Worm (Caenorhabditis elegans): ENCODE data around the gene F32G8.3.

F32G8.3 gene

DNA sequence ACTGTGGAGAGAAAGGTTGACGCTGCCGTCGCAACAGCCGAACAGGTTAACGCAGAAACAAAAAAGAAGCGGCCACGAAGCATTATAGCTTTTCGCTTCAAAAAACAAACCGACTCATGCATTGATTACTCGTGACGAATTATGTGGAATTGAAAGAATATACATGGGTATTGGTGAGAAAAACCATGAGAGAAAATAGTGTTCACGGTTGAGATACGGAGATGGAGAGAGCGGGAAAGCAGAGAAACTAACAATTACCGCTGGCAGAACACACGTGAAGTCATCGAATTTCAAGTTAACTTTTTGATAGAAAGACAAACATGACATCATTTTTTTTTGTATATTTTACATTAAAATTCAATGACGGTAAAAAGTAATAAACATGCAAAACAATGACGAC lies 19.8 kb downstream of the F32G8.3 start:
- TF ChIP-seq F13C5.2 (tag; optimal IDR thresholded peaks at IDR 0.05) (no peak), ama-1 (optimal IDR thresholded peaks at IDR 0.05) (no peak), ceh-36 (tag; optimal IDR thresholded peaks at IDR 0.05) (no peak), hmbx-1 (tag; optimal IDR thresholded peaks at IDR 0.05) (no peak), flt-1 (GFP tag; IDR thresholded peaks at IDR 0.05) (no peak), scrt-1 (GFP tag; IDR thresholded peaks at IDR 0.05) (no peak), hmg-4 (GFP tag; optimal IDR thresholded peaks at IDR 0.05) (no peak), aly-1 (tag; optimal IDR thresholded peaks at IDR 0.05) (no peak), tbx-37 (GFP tag; conservative IDR thresholded peaks at IDR 0.05) (no peak), pes-1 (GFP tag; IDR thresholded peaks at IDR 0.05) (no peak)

DNA sequence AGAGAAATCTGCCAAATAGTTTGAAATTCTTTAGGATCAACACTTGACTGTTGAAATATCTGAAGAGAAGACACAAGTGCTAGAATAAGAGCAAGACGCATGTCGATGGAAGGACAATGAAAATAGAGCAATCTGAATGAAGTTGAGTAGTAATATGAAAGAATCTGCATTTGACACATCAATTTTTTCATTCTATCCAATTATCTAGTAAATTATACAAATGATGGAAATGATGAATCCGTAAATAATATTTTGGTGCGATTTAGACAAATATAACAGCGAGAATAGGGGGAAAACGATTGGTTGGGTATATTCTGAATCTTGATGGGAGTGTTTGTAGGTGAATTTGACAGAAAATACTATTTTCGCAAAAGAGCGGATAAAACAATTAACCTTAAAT lies 22.4 kb downstream of the F32G8.3 start, which contains the start of gene txt-10:
Gene txt-10, minus strand, starts transcription at position 101 of the 400 bp plus-strand sequence.
- TF ChIP-seq hmg-4 (GFP tag; optimal IDR thresholded peaks at IDR 0.05) = no peak
- no peak for TF ChIP-seq ets-7 (tag; optimal IDR thresholded peaks at IDR 0.05)
- no peak for TF ChIP-seq sea-1 (GFP tag; conservative IDR thresholded peaks at IDR 0.05)

DNA sequence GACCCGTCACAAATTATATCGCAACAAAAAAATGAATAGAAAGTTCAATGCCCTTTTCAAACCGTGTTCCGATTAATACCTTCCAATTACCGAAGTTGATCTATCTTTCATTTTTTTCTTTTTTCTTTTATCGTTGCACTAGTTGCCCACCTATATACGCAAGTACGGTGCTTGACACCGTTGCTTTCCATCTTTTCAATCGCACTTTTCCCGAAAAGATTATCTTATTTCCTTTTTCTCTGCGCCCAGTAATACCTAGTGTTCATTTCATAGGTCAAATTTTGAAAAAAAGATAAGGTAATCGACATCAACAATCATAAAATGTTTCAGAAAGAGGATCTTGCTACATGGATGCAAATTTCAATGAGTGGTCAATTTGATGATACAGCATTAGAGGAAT lies 25.5 kb downstream of the F32G8.3 start:
- TF ChIP-seq scrt-1 (GFP tag; IDR thresholded peaks at IDR 0.05) = no peak

DNA sequence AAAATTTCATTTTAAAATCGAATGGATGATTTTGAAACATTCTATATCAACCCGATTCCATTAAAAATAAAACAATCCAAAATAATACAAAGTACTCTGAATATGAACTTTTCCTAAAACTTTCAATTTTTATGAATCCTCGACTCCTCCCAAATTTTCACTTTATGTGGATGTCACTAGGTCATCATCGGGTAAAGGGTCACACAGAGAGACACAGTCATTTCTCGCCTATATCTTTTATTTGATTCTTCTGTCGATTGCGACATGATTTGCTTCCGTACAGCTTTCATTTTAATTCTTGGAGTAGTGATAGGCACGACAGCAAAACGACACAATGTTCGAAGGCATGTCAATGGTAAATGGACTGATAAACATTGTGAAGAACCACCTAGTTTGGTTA lies 26.6 kb downstream of the F32G8.3 start, which contains the start of gene F25D1.3:
Gene F25D1.3, plus strand, starts transcription at position 225 of the 400 bp plus-strand sequence.
- TF ChIP-seq hmg-4 (GFP tag; optimal IDR thresholded peaks at IDR 0.05) (no peak), scrt-1 (GFP tag; IDR thresholded peaks at IDR 0.05) (no peak), tbx-11 (GFP tag; IDR thresholded peaks at IDR 0.05) (no peak), aly-1 (tag; optimal IDR thresholded peaks at IDR 0.05) (no peak)

DNA sequence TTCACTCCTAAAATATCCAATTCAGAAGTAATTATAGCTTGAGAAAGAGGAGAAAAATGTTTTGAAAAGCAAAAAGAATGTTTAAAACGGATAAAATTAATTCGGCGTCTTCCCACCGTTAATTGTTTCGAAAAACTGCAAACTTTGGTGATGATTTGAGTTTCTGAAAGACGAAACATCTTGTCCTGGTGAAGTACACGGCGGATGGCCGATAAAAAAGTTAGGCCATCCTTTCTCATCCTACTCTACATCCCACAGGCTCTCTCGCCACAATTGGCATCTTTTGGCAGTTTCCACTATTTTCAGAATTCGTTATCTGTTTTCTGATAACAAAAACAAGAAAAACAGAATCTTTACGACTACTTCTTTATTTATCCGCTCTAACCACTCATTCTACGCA lies 29.2 kb downstream of the F32G8.3 start, which contains the start of the genes C35A5.8 and hda-11:
Gene C35A5.8, minus strand, starts transcription at position 7 of the 400 bp plus-strand sequence.
Gene hda-11, plus strand, starts transcription at position 283 of the 400 bp plus-strand sequence.
- no peak for TF ChIP-seq flt-1 (GFP tag; IDR thresholded peaks at IDR 0.05)
- peak; percentile 72 for TF ChIP-seq tbx-37 (GFP tag; conservative IDR thresholded peaks at IDR 0.05)

DNA sequence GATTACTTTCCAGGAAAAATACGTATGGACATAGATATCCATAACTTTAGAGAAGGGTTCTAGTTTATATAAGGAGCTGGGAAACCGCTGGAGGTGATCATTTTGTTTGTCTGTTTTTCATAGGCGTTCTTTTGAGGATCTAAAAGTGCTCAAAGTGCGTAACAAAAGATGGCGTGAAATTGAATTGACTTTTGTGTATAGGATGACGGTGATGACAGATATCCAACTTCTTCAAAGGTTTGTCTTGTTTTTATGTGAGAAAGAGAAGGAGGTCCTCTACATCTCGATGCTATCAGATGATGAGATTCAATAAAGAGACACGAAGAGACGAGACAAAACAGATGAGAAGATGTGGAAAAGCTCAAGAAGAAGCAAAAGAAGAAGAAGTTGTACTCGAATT lies 38.4 kb downstream of the F32G8.3 start:
- no peak for TF ChIP-seq ceh-36 (tag; optimal IDR thresholded peaks at IDR 0.05)
- TF ChIP-seq pes-1 (GFP tag; IDR thresholded peaks at IDR 0.05) = no peak
- TF ChIP-seq tbx-37 (GFP tag; conservative IDR thresholded peaks at IDR 0.05) = no peak
- no peak for TF ChIP-seq aly-1 (tag; optimal IDR thresholded peaks at IDR 0.05)
- TF ChIP-seq F13C5.2 (tag; optimal IDR thresholded peaks at IDR 0.05) = no peak
- no peak for TF ChIP-seq hmg-4 (GFP tag; optimal IDR thresholded peaks at IDR 0.05)
- TF ChIP-seq flt-1 (GFP tag; IDR thresholded peaks at IDR 0.05) = no peak
- no peak for TF ChIP-seq ets-7 (tag; optimal IDR thresholded peaks at IDR 0.05)
- TF ChIP-seq ceh-13 (GFP tag; optimal IDR thresholded peaks at IDR 0.05) = no peak
- no peak for TF ChIP-seq ama-1 (optimal IDR thresholded peaks at IDR 0.05)
- no peak for TF ChIP-seq tra-4 (tag; optimal IDR thresholded peaks at IDR 0.05)
- TF ChIP-seq tbx-11 (GFP tag; IDR thresholded peaks at IDR 0.05) = no peak

DNA sequence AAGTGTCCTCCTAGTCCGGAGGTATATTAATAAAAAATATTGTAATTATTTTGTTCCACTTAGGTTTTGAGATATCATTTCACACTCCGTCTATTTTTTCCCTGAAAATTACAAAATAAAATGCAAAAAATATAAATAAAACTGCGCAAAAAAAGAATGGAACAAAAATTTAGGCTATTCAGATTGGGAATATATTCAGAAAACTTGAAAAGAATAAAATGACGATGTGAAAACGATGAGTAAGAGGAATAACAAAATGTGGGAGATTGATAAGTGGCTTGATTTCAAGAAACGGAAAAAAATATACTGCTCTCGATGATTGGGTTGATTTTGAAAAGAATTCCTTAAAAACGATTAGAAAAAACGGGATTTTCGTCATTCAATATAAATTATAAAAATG lies 40.9 kb downstream of the F32G8.3 start, which contains the start of gene dmsr-8:
Gene dmsr-8, minus strand, starts transcription at position 101 of the 400 bp plus-strand sequence.
- TF ChIP-seq tra-4 (tag; optimal IDR thresholded peaks at IDR 0.05) (no peak), scrt-1 (GFP tag; IDR thresholded peaks at IDR 0.05) (no peak), B0310.2 (tag; optimal IDR thresholded peaks at IDR 0.05) (no peak), ets-7 (tag; optimal IDR thresholded peaks at IDR 0.05) (no peak), hmg-4 (GFP tag; optimal IDR thresholded peaks at IDR 0.05) (no peak), ceh-13 (GFP tag; optimal IDR thresholded peaks at IDR 0.05) (no peak), F13C5.2 (tag; optimal IDR thresholded peaks at IDR 0.05) (no peak), aly-1 (tag; optimal IDR thresholded peaks at IDR 0.05) (no peak), tbx-11 (GFP tag; IDR thresholded peaks at IDR 0.05) (no peak), pes-1 (GFP tag; IDR thresholded peaks at IDR 0.05) (no peak), hmbx-1 (tag; optimal IDR thresholded peaks at IDR 0.05) (no peak), hnd-1 (tag; optimal IDR thresholded peaks at IDR 0.05) (no peak), tbx-37 (GFP tag; conservative IDR thresholded peaks at IDR 0.05) (no peak), flt-1 (GFP tag; IDR thresholded peaks at IDR 0.05) (no peak)

DNA sequence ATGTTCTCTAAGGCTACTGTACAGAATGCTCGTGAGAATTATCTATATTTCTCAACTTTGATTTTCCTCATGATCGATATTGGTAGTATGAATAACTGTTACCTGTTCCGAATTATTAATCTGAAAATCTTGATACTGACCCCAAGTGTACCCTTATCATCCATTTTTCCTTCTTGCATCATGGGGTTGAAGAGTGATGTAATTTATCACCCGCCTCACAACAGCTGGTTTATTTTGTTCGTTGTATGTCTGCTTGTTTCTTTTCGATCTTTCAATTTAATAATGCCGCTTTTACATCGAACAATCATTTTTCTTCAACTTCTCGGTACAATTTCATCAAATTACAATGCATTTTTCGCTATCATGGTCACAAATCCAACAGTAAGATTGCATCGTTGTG lies 46.3 kb downstream of the F32G8.3 start, which contains the start of gene C35A5.6:
Gene C35A5.6, plus strand, starts transcription at position 283 of the 400 bp plus-strand sequence.
- TF ChIP-seq ets-7 (tag; optimal IDR thresholded peaks at IDR 0.05) = no peak
- no peak for TF ChIP-seq tbx-37 (GFP tag; conservative IDR thresholded peaks at IDR 0.05)
- no peak for TF ChIP-seq aly-1 (tag; optimal IDR thresholded peaks at IDR 0.05)

DNA sequence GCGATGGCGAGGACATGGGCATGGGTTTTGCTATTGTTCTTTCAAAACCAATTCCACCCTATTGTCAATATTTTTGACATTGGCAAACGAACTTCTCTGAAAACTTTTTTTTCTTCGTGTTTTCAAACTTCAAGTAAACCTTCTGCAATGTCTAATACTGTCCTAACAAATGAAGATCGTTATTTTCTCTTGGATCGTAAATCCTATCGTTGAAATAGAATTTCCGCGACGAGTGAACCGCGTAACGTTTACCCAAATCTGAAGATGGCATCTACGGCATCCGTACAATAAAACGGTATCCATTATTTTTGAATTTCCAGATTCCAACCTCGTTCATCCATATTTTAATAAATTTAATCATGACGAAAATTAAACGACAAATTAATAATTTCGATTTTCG lies 49.6 kb downstream of the F32G8.3 start, which contains the start of gene C35A5.5:
Gene C35A5.5, plus strand, starts transcription at position 301 of the 400 bp plus-strand sequence.
- no peak for TF ChIP-seq hmg-4 (GFP tag; optimal IDR thresholded peaks at IDR 0.05)
- TF ChIP-seq tra-4 (tag; optimal IDR thresholded peaks at IDR 0.05) = no peak

All from whole organism, early embryonic.